Fruit fly (Drosophila melanogaster) Kc167 (cell line): ENCODE data around the gene scyl.

ENCODE experiments used
- Sin3A ChIP-seq: fragments of >200 bp; optimal IDR thresholded peaks from 2 replicates; lab custom pipeline; 2018; ENCODE audit warnings: missing external identifiers
- h ChIP-seq: fragments of >200 bp; optimal IDR thresholded peaks from 3 replicates; lab custom pipeline; 2018; ENCODE audit warnings: missing external identifiers
- psq ChIP-seq: fragments of >200 bp; optimal IDR thresholded peaks from 2 replicates; lab custom pipeline; 2017; ENCODE audit warnings: missing external identifiers

DNA sequence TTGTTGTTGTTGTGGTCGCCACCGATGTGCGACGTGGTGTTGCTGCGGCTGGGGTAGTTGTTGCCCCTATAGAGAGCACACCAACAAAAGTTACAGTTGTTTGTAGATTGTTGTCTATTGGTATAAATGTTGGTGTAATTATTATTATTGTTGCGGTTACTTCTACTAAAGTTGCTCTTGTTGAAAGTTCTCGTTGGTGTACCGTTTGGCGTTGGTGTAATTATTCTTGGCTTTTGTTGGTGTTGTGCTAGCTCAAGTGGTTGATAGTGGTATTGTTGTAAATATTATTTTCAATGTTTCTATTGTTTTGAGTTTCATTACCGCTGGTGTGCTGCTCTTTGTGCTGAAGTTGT is 43.0 kb downstream of the scyl start:
- TF ChIP-seq psq (lab: Kevin White, UChicago) (no peak), Sin3A (lab: Kevin White, UChicago) (no peak), h (lab: Kevin White, UChicago) (no peak)
